Worm (Caenorhabditis elegans) whole organism, L4/young adult: ENCODE data around the gene C18D11.6.

Experiments used
- W03F9.2 ChIP-seq: fragments of 150-350 bp; optimal IDR thresholded peaks from 2 replicates; lab custom pipeline; 2014; ENCODE audit warnings: missing biosample characterization, missing genetic modification characterization
- dao-5 ChIP-seq: sonication (generic microtip); optimal IDR thresholded peaks from 2 replicates; lab custom pipeline; 2016; ENCODE audit warnings: missing genotype, missing genetic modification characterization, moderate library complexity, missing compliant biosample characterization
- him-1 ChIP-seq: sonication (generic microtip); optimal IDR thresholded peaks from 2 replicates; lab custom pipeline; 2016; ENCODE audit warnings: missing genotype, missing genetic modification reagents, missing genetic modification characterization, missing compliant biosample characterization

DNA sequence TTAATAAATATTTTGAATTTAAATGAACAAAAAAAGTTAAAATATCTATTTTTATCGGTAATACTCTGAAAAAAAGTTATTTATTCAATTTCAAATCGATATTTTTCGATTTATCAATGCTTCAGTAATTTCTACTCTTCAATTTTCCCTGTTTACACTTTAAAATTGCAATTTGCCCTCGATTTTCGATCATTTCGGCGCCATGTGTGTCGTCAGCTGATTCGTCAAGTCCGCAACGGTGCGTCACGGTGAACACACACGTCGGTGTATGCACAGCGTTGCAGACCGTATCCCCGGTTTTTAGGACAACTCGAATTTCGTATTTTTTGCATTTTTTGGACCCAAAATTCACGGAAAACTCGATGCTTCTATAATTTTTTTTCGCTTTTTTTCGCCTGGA is 12.9 kb downstream of the C18D11.6 start, which contains the start of gene C18D11.3:
- TF ChIP-seq W03F9.2 (tag; lab: Kevin White, UChicago) (peak; percentile 79), him-1 (tag; lab: Kevin White, UChicago) (peak; percentile 35), dao-5 (tag; lab: Kevin White, UChicago) (no peak)
